Worm (Caenorhabditis elegans): ENCODE data around the gene Y75B12B.10.

The Y75B12B.10 gene

DNA sequence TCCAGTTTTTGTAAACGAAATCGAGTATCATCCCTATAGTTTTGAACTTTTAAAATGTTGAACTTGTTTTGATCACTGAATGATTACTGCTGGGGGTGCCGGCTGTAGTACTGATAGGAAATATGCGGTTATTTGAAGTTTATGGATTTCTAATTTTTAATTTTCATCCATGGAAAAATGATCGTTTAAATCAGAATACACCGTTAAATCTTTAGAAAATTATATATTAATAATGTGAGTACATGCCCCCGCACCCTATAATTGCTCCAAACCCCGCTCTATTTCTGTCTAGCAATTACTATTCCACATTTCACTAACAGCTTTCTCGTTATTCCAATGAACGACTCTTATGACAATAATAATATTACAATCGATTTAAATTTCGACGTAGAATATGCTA is at the start of gene Y75B12B.10:
Gene Y75B12B.10 (plus strand): TSS at position 301 of the 400 bp plus-strand sequence.
- TF ChIP-seq med-1 (GFP tag; optimal IDR thresholded peaks at IDR 0.05; ENCODE audit: insufficient read depth), result no peak
- no peak for TF ChIP-seq ztf-29 (GFP tag; IDR thresholded peaks at IDR 0.05)
- no peak for TF ChIP-seq tab-1 (GFP tag; IDR thresholded peaks at IDR 0.05)
- TF ChIP-seq ztf-23 (GFP tag; IDR thresholded peaks at IDR 0.05), result no peak
- no peak for TF ChIP-seq flt-1 (GFP tag; IDR thresholded peaks at IDR 0.05)
- TF ChIP-seq T22C8.4 (GFP tag; IDR thresholded peaks at IDR 0.05), result no peak
- TF ChIP-seq klf-2 (GFP tag; conservative IDR thresholded peaks at IDR 0.05), result no peak
- TF ChIP-seq ref-1 (GFP tag; conservative IDR thresholded peaks at IDR 0.05), result no peak
- TF ChIP-seq cog-1 (tag; optimal IDR thresholded peaks at IDR 0.05), result no peak

DNA sequence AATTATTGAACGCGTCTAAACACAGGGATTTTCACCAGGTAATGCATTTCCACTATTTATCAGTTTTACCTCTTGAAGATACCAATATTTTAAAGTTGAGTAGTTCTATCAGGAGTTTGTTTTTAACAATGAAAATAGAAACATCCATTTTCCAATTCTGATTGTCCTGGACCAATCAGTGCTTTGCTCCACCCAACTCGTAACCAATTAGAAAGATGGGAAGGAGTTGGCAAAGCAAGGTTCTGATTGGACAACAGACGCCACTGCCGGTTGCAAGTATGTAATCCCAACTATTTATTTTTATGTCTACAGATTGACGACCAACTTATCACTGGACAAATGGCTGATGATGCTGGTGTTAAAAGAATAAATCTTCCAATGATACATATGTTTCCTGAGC is 49.7 kb upstream of the Y75B12B.10 start:
- TF ChIP-seq ref-1 (GFP tag; conservative IDR thresholded peaks at IDR 0.05), result no peak
- TF ChIP-seq T22C8.4 (GFP tag; IDR thresholded peaks at IDR 0.05), result no peak

ce11 chrV:15150661-15151060 is 49.2 kb upstream of the Y75B12B.10 start, which contains the start of gene T09F5.2:
Gene T09F5.2 (plus strand): TSS chrV:15150961.
- no peak for TF ChIP-seq tab-1 (GFP tag; IDR thresholded peaks at IDR 0.05)
- TF ChIP-seq ztf-29 (GFP tag; IDR thresholded peaks at IDR 0.05), result no peak
- TF ChIP-seq flt-1 (GFP tag; IDR thresholded peaks at IDR 0.05), result no peak
- TF ChIP-seq klf-2 (GFP tag; conservative IDR thresholded peaks at IDR 0.05), result no peak
- no peak for TF ChIP-seq ztf-23 (GFP tag; IDR thresholded peaks at IDR 0.05)
- no peak for TF ChIP-seq med-1 (GFP tag; optimal IDR thresholded peaks at IDR 0.05; ENCODE audit: insufficient read depth)
- TF ChIP-seq T22C8.4 (GFP tag; IDR thresholded peaks at IDR 0.05), result no peak
- no peak for TF ChIP-seq ref-1 (GFP tag; conservative IDR thresholded peaks at IDR 0.05)
- TF ChIP-seq cog-1 (tag; optimal IDR thresholded peaks at IDR 0.05), result no peak

DNA sequence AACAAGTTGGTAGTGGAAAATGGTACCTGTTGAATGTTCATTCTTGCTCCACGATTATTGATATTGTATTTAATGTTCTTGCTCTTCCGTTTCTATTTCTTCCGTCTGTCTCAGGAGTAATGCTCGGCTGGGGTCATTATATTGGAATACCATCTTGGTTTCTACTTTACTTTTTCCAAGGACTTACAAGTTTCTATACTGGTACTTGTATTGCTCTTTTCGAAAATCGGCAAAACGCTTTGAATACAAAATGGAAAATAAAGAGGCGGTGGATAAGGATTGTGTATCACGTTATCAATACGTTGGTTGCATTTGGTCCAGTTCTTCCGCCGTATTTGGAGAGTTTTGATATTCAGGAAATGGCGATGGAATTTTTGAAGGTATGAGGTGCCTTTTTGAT is 47.9 kb upstream of the Y75B12B.10 start:
- TF ChIP-seq cog-1 (tag; optimal IDR thresholded peaks at IDR 0.05) (no peak), ztf-23 (GFP tag; IDR thresholded peaks at IDR 0.05) (no peak), flt-1 (GFP tag; IDR thresholded peaks at IDR 0.05) (no peak), med-1 (GFP tag; optimal IDR thresholded peaks at IDR 0.05; ENCODE audit: insufficient read depth) (no peak), klf-2 (GFP tag; conservative IDR thresholded peaks at IDR 0.05) (no peak), ztf-29 (GFP tag; IDR thresholded peaks at IDR 0.05) (no peak), T22C8.4 (GFP tag; IDR thresholded peaks at IDR 0.05) (no peak), ref-1 (GFP tag; conservative IDR thresholded peaks at IDR 0.05) (no peak), tab-1 (GFP tag; IDR thresholded peaks at IDR 0.05) (no peak)

DNA sequence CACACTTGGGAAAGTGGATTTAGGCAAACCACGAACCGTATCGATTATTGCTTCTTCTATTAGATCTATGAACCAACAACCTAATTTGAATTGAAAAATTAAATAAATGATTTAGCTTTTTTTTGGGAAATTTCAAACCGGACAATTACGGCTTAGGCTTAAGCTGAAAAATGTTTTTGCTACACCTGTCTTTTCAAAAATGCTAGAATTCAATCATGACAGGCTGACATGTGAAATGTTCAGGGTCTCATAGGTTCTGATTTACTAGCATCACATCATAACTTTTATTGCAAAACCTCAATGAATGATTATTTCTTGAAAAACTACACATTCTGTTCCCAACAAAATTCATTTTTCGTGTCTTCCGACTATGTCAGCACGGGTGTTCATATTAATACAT is 46.6 kb upstream of the Y75B12B.10 start, which contains the start of gene srh-55:
Gene srh-55 (plus strand): TSS at position 301 of the 400 bp plus-strand sequence.
- TF ChIP-seq ztf-23 (GFP tag; IDR thresholded peaks at IDR 0.05), result no peak
- no peak for TF ChIP-seq ztf-29 (GFP tag; IDR thresholded peaks at IDR 0.05)
- TF ChIP-seq med-1 (GFP tag; optimal IDR thresholded peaks at IDR 0.05; ENCODE audit: insufficient read depth), result no peak
- TF ChIP-seq T22C8.4 (GFP tag; IDR thresholded peaks at IDR 0.05), result no peak
- no peak for TF ChIP-seq ref-1 (GFP tag; conservative IDR thresholded peaks at IDR 0.05)
- no peak for TF ChIP-seq cog-1 (tag; optimal IDR thresholded peaks at IDR 0.05)
- TF ChIP-seq klf-2 (GFP tag; conservative IDR thresholded peaks at IDR 0.05), result no peak
- no peak for TF ChIP-seq flt-1 (GFP tag; IDR thresholded peaks at IDR 0.05)
- TF ChIP-seq tab-1 (GFP tag; IDR thresholded peaks at IDR 0.05), result no peak

DNA sequence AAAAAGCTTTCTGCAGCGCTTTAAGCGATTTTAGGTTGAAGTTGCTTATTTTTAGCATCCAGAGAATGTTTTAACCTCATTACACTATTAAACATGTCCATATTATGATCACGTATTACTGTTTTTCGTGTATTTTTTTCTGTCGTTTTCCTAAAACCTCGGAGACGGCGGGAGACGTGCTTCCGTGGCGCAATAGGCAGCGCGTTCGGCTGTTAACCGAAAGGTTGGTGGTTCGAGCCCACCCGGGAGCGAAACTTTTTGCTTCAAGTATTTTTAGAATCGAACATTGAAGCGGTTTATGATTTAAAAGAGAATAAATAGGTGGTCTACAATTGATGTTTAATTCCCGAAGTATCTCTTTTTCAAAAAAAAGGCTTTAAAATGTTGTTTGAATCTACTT is 43.4 kb upstream of the Y75B12B.10 start:
- no peak for TF ChIP-seq med-1 (GFP tag; optimal IDR thresholded peaks at IDR 0.05; ENCODE audit: insufficient read depth)
- no peak for TF ChIP-seq cog-1 (tag; optimal IDR thresholded peaks at IDR 0.05)
- no peak for TF ChIP-seq tab-1 (GFP tag; IDR thresholded peaks at IDR 0.05)
- no peak for TF ChIP-seq ref-1 (GFP tag; conservative IDR thresholded peaks at IDR 0.05)
- no peak for TF ChIP-seq klf-2 (GFP tag; conservative IDR thresholded peaks at IDR 0.05)
- TF ChIP-seq ztf-29 (GFP tag; IDR thresholded peaks at IDR 0.05), result no peak
- TF ChIP-seq ztf-23 (GFP tag; IDR thresholded peaks at IDR 0.05), result no peak
- no peak for TF ChIP-seq flt-1 (GFP tag; IDR thresholded peaks at IDR 0.05)
- TF ChIP-seq T22C8.4 (GFP tag; IDR thresholded peaks at IDR 0.05), result no peak

DNA sequence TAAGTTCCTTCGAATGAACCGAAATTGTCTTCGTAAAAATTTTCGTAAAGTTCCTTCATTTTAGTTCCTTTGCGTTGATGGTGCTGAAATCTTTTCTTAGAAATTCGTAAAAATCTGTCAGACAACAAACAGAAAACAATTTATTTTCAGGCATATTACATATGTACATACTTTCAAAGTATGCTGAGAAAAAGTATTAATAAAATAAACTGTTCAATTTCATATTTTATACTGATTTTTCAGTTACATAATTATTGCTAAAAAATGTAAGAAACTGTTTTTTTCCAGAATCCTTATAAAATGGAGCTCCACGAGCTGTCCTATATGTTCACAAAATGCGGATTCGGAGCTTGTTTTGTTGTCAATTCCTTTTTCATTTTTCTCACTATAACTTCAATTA is 41.2 kb upstream of the Y75B12B.10 start, which contains the start of gene str-45:
Gene str-45 (plus strand): TSS at position 301 of the 400 bp plus-strand sequence.
- TF ChIP-seq ref-1 (GFP tag; conservative IDR thresholded peaks at IDR 0.05) (no peak), ztf-23 (GFP tag; IDR thresholded peaks at IDR 0.05) (no peak), klf-2 (GFP tag; conservative IDR thresholded peaks at IDR 0.05) (no peak), T22C8.4 (GFP tag; IDR thresholded peaks at IDR 0.05) (no peak), med-1 (GFP tag; optimal IDR thresholded peaks at IDR 0.05; ENCODE audit: insufficient read depth) (no peak), tab-1 (GFP tag; IDR thresholded peaks at IDR 0.05) (no peak), ztf-29 (GFP tag; IDR thresholded peaks at IDR 0.05) (no peak), cog-1 (tag; optimal IDR thresholded peaks at IDR 0.05) (no peak), flt-1 (GFP tag; IDR thresholded peaks at IDR 0.05) (no peak)

DNA sequence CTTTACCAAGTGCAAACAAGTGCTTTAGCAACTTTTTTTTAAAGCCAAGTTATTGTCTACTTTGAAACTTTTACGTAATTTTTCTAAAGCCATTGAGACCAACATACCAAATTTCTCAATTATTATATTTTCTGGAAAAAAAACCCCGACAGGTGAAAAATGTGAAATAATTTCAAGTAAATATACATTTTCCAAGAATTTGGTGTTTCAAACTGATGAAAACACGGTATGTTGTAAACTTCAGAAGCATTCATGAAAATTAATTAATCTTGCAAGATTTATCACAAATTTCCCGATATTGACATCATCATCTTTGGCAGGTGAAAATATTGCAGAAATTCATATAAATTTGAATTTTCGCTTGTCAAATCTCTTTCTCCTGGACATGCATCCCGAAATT is 37.2 kb upstream of the Y75B12B.10 start, which contains the start of gene srz-11:
Gene srz-11 (plus strand): TSS at position 386 of the 400 bp plus-strand sequence.
- no peak for TF ChIP-seq ztf-29 (GFP tag; IDR thresholded peaks at IDR 0.05)
- no peak for TF ChIP-seq T22C8.4 (GFP tag; IDR thresholded peaks at IDR 0.05)
- no peak for TF ChIP-seq med-1 (GFP tag; optimal IDR thresholded peaks at IDR 0.05; ENCODE audit: insufficient read depth)
- no peak for TF ChIP-seq ztf-23 (GFP tag; IDR thresholded peaks at IDR 0.05)
- no peak for TF ChIP-seq flt-1 (GFP tag; IDR thresholded peaks at IDR 0.05)
- no peak for TF ChIP-seq klf-2 (GFP tag; conservative IDR thresholded peaks at IDR 0.05)
- no peak for TF ChIP-seq tab-1 (GFP tag; IDR thresholded peaks at IDR 0.05)
- TF ChIP-seq cog-1 (tag; optimal IDR thresholded peaks at IDR 0.05), result no peak
- TF ChIP-seq ref-1 (GFP tag; conservative IDR thresholded peaks at IDR 0.05), result no peak

ce11 chrV:15175459-15175858 is 24.4 kb upstream of the Y75B12B.10 start, which contains the start of gene clec-47:
Gene clec-47 (plus strand): TSS chrV:15175759.
- TF ChIP-seq flt-1 (GFP tag; IDR thresholded peaks at IDR 0.05), result no peak
- TF ChIP-seq cog-1 (tag; optimal IDR thresholded peaks at IDR 0.05), result no peak
- TF ChIP-seq ref-1 (GFP tag; conservative IDR thresholded peaks at IDR 0.05), result no peak
- no peak for TF ChIP-seq T22C8.4 (GFP tag; IDR thresholded peaks at IDR 0.05)
- TF ChIP-seq tab-1 (GFP tag; IDR thresholded peaks at IDR 0.05), result no peak
- no peak for TF ChIP-seq klf-2 (GFP tag; conservative IDR thresholded peaks at IDR 0.05)
- no peak for TF ChIP-seq ztf-29 (GFP tag; IDR thresholded peaks at IDR 0.05)
- TF ChIP-seq ztf-23 (GFP tag; IDR thresholded peaks at IDR 0.05), result no peak
- no peak for TF ChIP-seq med-1 (GFP tag; optimal IDR thresholded peaks at IDR 0.05; ENCODE audit: insufficient read depth)

- no peak for TF ChIP-seq med-1 (GFP tag; optimal IDR thresholded peaks at IDR 0.05; ENCODE audit: insufficient read depth)
- no peak for TF ChIP-seq ztf-29 (GFP tag; IDR thresholded peaks at IDR 0.05)
- TF ChIP-seq klf-2 (GFP tag; conservative IDR thresholded peaks at IDR 0.05), result no peak
- TF ChIP-seq ztf-23 (GFP tag; IDR thresholded peaks at IDR 0.05), result no peak
- TF ChIP-seq T22C8.4 (GFP tag; IDR thresholded peaks at IDR 0.05), result no peak
- no peak for TF ChIP-seq tab-1 (GFP tag; IDR thresholded peaks at IDR 0.05)
- no peak for TF ChIP-seq cog-1 (tag; optimal IDR thresholded peaks at IDR 0.05)
- no peak for TF ChIP-seq flt-1 (GFP tag; IDR thresholded peaks at IDR 0.05)
- no peak for TF ChIP-seq ref-1 (GFP tag; conservative IDR thresholded peaks at IDR 0.05)
These were observed 20.1 kb upstream of the Y75B12B.10 start, which contains the start of gene T09F5.10 for ce11 chrV:15179757-15180156. Gene T09F5.10 (plus strand): TSS chrV:15180057.
